Fruit fly (Drosophila melanogaster): ENCODE results near the gene gny.

gny gene

dm6 chr2L:10334854-10335277, 45.0 kb upstream of the gny start (continued):
- TF ChIP-seq CG15696 (tag; optimal IDR thresholded peaks at IDR 0.05) (peak; percentile 72), Nf-YB (GFP tag; optimal IDR thresholded peaks at IDR 0.05) (peak; percentile 52), danr (GFP tag; IDR thresholded peaks at IDR 0.05) (no peak), CG6813 (GFP tag; optimal IDR thresholded peaks at IDR 0.05) (peak; percentile 66), CG15269 (tag; optimal IDR thresholded peaks at IDR 0.05) (peak; percentile 36), ci (GFP tag; IDR thresholded peaks at IDR 0.05) (no peak; the same call in 2 of the 3 replicates), Vsx1 (GFP tag; optimal IDR thresholded peaks at IDR 0.05) (peak; percentile 75), CG12659 (GFP tag; optimal IDR thresholded peaks at IDR 0.05) (peak; percentile 77), Max (GFP tag; optimal IDR thresholded peaks at IDR 0.05) (peak; percentile 6), D (optimal IDR thresholded peaks at IDR 0.05) (peak; percentile 92), D (GFP tag; optimal IDR thresholded peaks at IDR 0.05) (peak; percentile 31), CG8388 (GFP tag; optimal IDR thresholded peaks at IDR 0.05) (peak; percentile 48), NFAT (GFP tag; IDR thresholded peaks at IDR 0.05) (peak; percentile 70; the same call in 1 of the 2 replicates), CG17359 (tag; optimal IDR thresholded peaks at IDR 0.05) (peak; percentile 59), CoRest (tag; optimal IDR thresholded peaks at IDR 0.05) (peak; percentile 10), CG1602 (GFP tag; optimal IDR thresholded peaks at IDR 0.05) (no peak), CG16863 (GFP tag; optimal IDR thresholded peaks at IDR 0.05) (peak; percentile 15), pb (GFP tag; optimal IDR thresholded peaks at IDR 0.05) (peak; percentile 16), Pdp1 (GFP tag; optimal IDR thresholded peaks at IDR 0.05) (peak; percentile 38 to 97), chm (GFP tag; IDR thresholded peaks at IDR 0.05) (no peak; the same call in 1 of the 2 replicates), bigmax (GFP tag; optimal IDR thresholded peaks at IDR 0.05) (peak; percentile 57), ab (GFP tag; optimal IDR thresholded peaks at IDR 0.05) (peak; percentile 51), CG1647 (GFP tag; optimal IDR thresholded peaks at IDR 0.05) (peak; percentile 61), Doc3 (GFP tag; IDR thresholded peaks at IDR 0.05; ENCODE audit: partially characterized antibody) (0 out of 3 replicates have a peak, but pooled peaks have one; percentile 11), pnt (GFP tag; optimal IDR thresholded peaks at IDR 0.05) (peak; percentile 27), maf-S (GFP tag; optimal IDR thresholded peaks at IDR 0.05) (peak; percentile 41), Atf6 (GFP tag; IDR thresholded peaks at IDR 0.05) (0 out of 2 replicates have a peak, but pooled peaks have one; percentile 62), ac (GFP tag; optimal IDR thresholded peaks at IDR 0.05) (peak; percentile 15), so (GFP tag; IDR thresholded peaks at IDR 0.05) (no peak; the same call in 1 of the 3 replicates), ranshi (GFP tag; IDR thresholded peaks at IDR 0.05) (peak; percentile 46; the same call in 1 of the 2 replicates), ems (GFP tag; optimal IDR thresholded peaks at IDR 0.05) (peak; percentile 52), pfk (GFP tag; optimal IDR thresholded peaks at IDR 0.05) (peak; percentile 78), H2.0 (GFP tag; IDR thresholded peaks at IDR 0.05) (no peak), CG8281 (tag; optimal IDR thresholded peaks at IDR 0.05) (peak; percentile 23), tx (GFP tag; optimal IDR thresholded peaks at IDR 0.05) (no peak), p53 (GFP tag; optimal IDR thresholded peaks at IDR 0.05) (no peak), Mrtf (GFP tag; IDR thresholded peaks at IDR 0.05) (no peak), Sox100B (GFP tag; optimal IDR thresholded peaks at IDR 0.05) (peak; percentile 77), ATbp (GFP tag; optimal IDR thresholded peaks at IDR 0.05) (peak; percentile 73), CG17568 (GFP tag; optimal IDR thresholded peaks at IDR 0.05) (peak; percentile 72), CG4282 (GFP tag; optimal IDR thresholded peaks at IDR 0.05) (no peak), oc (tag; optimal IDR thresholded peaks at IDR 0.05) (peak; percentile 91), slbo (GFP tag; IDR thresholded peaks at IDR 0.05) (peak; percentile 64), Eip74EF (GFP tag; optimal IDR thresholded peaks at IDR 0.05) (peak in 1 of 2 experiments; percentile 93), CG34422 (GFP tag; IDR thresholded peaks at IDR 0.05) (peak; percentile 54; the same call in 2 of the 3 replicates), tap (tag; optimal IDR thresholded peaks at IDR 0.05) (peak; percentile 34), Fer1 (GFP tag; optimal IDR thresholded peaks at IDR 0.05) (peak; percentile 85), Xbp1 (GFP tag; optimal IDR thresholded peaks at IDR 0.05) (peak; percentile 44), HmgZ (tag; optimal IDR thresholded peaks at IDR 0.05) (peak; percentile 92), gsb-n (tag; optimal IDR thresholded peaks at IDR 0.05) (peak; percentile 59)
